Fruit fly (Drosophila melanogaster) whole organism, embryonic: ENCODE data around the gene CG14052.
A peak's percentile ranks its signal among the peaks of the same experiment; 100 is the strongest.

Experiments
- Awh ChIP-seq: fragments of 200-800 bp; sonication (Bioruptor generic); IDR thresholded peaks from 2 replicates; pipeline ENCODE4, ENCODE4 v1.3.6; 2022; ENCODE audit warnings: missing biosample characterization, missing genetic modification characterization
- Blimp-1 ChIP-seq: fragments of 200-800 bp; sonication (Bioruptor generic); optimal IDR thresholded peaks from 3 replicates; lab custom pipeline; 2018; ENCODE audit warnings: missing biosample characterization, missing genetic modification characterization, mild to moderate bottlenecking, moderate library complexity, missing genetic modification reagents
- Bteb2 ChIP-seq: fragments of 200-800 bp; sonication (Bioruptor generic); optimal IDR thresholded peaks from 2 replicates; lab custom pipeline; 2016; ENCODE audit warnings: missing biosample characterization, missing genetic modification characterization
- CG12071 ChIP-seq: fragments of 200-800 bp; sonication (Bioruptor generic); optimal IDR thresholded peaks from 3 replicates; lab custom pipeline; 2018; ENCODE audit warnings: missing biosample characterization, mild to moderate bottlenecking, missing genetic modification characterization
- CG13624 ChIP-seq: fragments of 200-800 bp; sonication (Bioruptor generic); optimal IDR thresholded peaks from 2 replicates; lab custom pipeline; 2016; ENCODE audit warnings: missing biosample characterization, missing genetic modification characterization
- CG13775 ChIP-seq: fragments of 200-800 bp; sonication (Bioruptor generic); optimal IDR thresholded peaks from 3 replicates; lab custom pipeline; 2017; ENCODE audit warnings: missing biosample characterization, mild to moderate bottlenecking, missing genetic modification characterization
- CG14050 ChIP-seq: fragments of 200-800 bp; sonication (Bioruptor generic); IDR thresholded peaks from 3 replicates; pipeline ENCODE4 v1.3.6; 2022; ENCODE audit warnings: missing biosample characterization, missing genetic modification characterization
- CG14667 ChIP-seq: fragments of 200-800 bp; sonication (Bioruptor generic); IDR thresholded peaks from 2 replicates; pipeline ENCODE4 v1.3.6; 2022; ENCODE audit warnings: missing biosample characterization, missing genetic modification characterization
- CG14860 ChIP-seq: fragments of 200-800 bp; sonication (Bioruptor generic); IDR thresholded peaks from 3 replicates; pipeline ENCODE4 v1.3.6; 2022; ENCODE audit warnings: missing biosample characterization, missing genetic modification characterization; ENCODE audit not compliant: partially characterized antibody
- CG15073 ChIP-seq: fragments of 200-800 bp; sonication (Bioruptor generic); optimal IDR thresholded peaks from 2 replicates; lab custom pipeline; 2016; ENCODE audit warnings: missing biosample characterization, missing genetic modification characterization
- CG15479 ChIP-seq: fragments of 200-800 bp; sonication (Bioruptor generic); optimal IDR thresholded peaks from 3 replicates; lab custom pipeline; 2019; ENCODE audit warnings: missing biosample characterization, mild to moderate bottlenecking, missing genetic modification characterization, moderate library complexity
- CG16863 ChIP-seq: fragments of 200-800 bp; sonication (Bioruptor generic); optimal IDR thresholded peaks from 3 replicates; lab custom pipeline; 2016; ENCODE audit warnings: missing biosample characterization, missing genetic modification characterization
- CG17328 ChIP-seq: fragments of 200-800 bp; sonication (Bioruptor generic); IDR thresholded peaks from 2 replicates; pipeline ENCODE4 v1.3.6; 2022; ENCODE audit warnings: missing biosample characterization, missing genetic modification characterization
- CG17361 ChIP-seq: fragments of 200-800 bp; sonication (Bioruptor generic); IDR thresholded peaks from 3 replicates; pipeline ENCODE4 v1.3.6; 2022; ENCODE audit warnings: missing biosample characterization, missing genetic modification characterization
- CG18619 ChIP-seq: fragments of 200-800 bp; sonication (Bioruptor generic); optimal IDR thresholded peaks from 3 replicates; lab custom pipeline; 2017; ENCODE audit warnings: missing biosample characterization, mild to moderate bottlenecking, missing genetic modification characterization
- CG30403 ChIP-seq: fragments of 200-800 bp; sonication (Bioruptor generic); optimal IDR thresholded peaks from 3 replicates; lab custom pipeline; 2016; ENCODE audit warnings: missing biosample characterization, missing genetic modification characterization
- CG33557 ChIP-seq: fragments of 200-800 bp; sonication (Bioruptor generic); optimal IDR thresholded peaks from 2 replicates; lab custom pipeline; 2019; ENCODE audit warnings: missing biosample characterization, mild to moderate bottlenecking, missing genetic modification characterization, moderate library complexity
- CG34224 ChIP-seq: fragments of 200-800 bp; sonication (Bioruptor generic); IDR thresholded peaks from 3 replicates; pipeline ENCODE4 v1.3.6; 2022; ENCODE audit warnings: missing biosample characterization, missing genetic modification characterization; ENCODE audit not compliant: partially characterized antibody
- CG4820 ChIP-seq: fragments of 200-800 bp; sonication (Bioruptor generic); optimal IDR thresholded peaks from 3 replicates; lab custom pipeline; 2016; ENCODE audit warnings: missing biosample characterization, missing genetic modification characterization
- CG6254 ChIP-seq: fragments of 200-800 bp; sonication (Bioruptor generic); optimal IDR thresholded peaks from 3 replicates; lab custom pipeline; 2017; ENCODE audit warnings: mild to moderate bottlenecking, missing biosample characterization, missing genetic modification reagents, missing genetic modification characterization
- CG6272 ChIP-seq: fragments of 200-800 bp; sonication (Bioruptor generic); IDR thresholded peaks from 2 replicates; pipeline ENCODE4 v1.3.6; 2022; ENCODE audit warnings: missing biosample characterization, missing genetic modification characterization
- CG7556 ChIP-seq: fragments of 200-800 bp; sonication (Bioruptor generic); optimal IDR thresholded peaks from 2 replicates; lab custom pipeline; 2017; ENCODE audit warnings: missing biosample characterization, mild to moderate bottlenecking, missing genetic modification characterization
- CG8765 ChIP-seq: fragments of 200-800 bp; sonication (Bioruptor generic); IDR thresholded peaks from 2 replicates; pipeline ENCODE4 v1.3.6; 2022; ENCODE audit warnings: missing biosample characterization, missing genetic modification characterization
- Dad ChIP-seq: fragments of 200-800 bp; sonication (Bioruptor generic); optimal IDR thresholded peaks from 3 replicates; lab custom pipeline; 2016; ENCODE audit warnings: missing biosample characterization, missing genetic modification characterization
- Dp ChIP-seq: fragments of 200-800 bp; sonication (Bioruptor generic); optimal IDR thresholded peaks from 2 replicates; lab custom pipeline; 2018; ENCODE audit warnings: missing biosample characterization, mild to moderate bottlenecking, missing genetic modification characterization, moderate library complexity
- Dref ChIP-seq: fragments of 200-800 bp; sonication (Bioruptor generic); IDR thresholded peaks from 2 replicates; pipeline ENCODE4 v1.3.6; 2022; ENCODE audit warnings: missing biosample characterization, missing genetic modification characterization
- Ets97D ChIP-seq: fragments of 200-800 bp; sonication (Bioruptor generic); optimal IDR thresholded peaks from 3 replicates; lab custom pipeline; 2016; ENCODE audit warnings: missing biosample characterization, missing genetic modification characterization
- Hmr ChIP-seq: fragments of 200-800 bp; sonication (Bioruptor generic); optimal IDR thresholded peaks from 3 replicates; lab custom pipeline; 2017; ENCODE audit warnings: mild to moderate bottlenecking, missing biosample characterization, missing genetic modification reagents, missing genetic modification characterization
- Hr39 ChIP-seq: fragments of >200 bp; optimal IDR thresholded peaks from 2 replicates; lab custom pipeline; 2017
- MBD-R2 ChIP-seq: fragments of 200-800 bp; sonication (Bioruptor generic); IDR thresholded peaks from 2 replicates; pipeline ENCODE4 v1.3.6; 2022; ENCODE audit warnings: missing biosample characterization, missing genetic modification characterization
- Mrtf ChIP-seq: fragments of 200-800 bp; sonication (Bioruptor generic); IDR thresholded peaks from 3 replicates; pipeline ENCODE4 v1.3.6; 2022; ENCODE audit warnings: missing biosample characterization, missing genetic modification characterization
- Oli ChIP-seq: fragments of 200-800 bp; sonication (Bioruptor generic); optimal IDR thresholded peaks from 2 replicates; lab custom pipeline; 2018; ENCODE audit warnings: missing biosample characterization, mild to moderate bottlenecking, missing genetic modification characterization, moderate library complexity
- amos ChIP-seq: fragments of 200-800 bp; sonication (Bioruptor generic); IDR thresholded peaks from 2 replicates; pipeline ENCODE4 v1.3.6; 2022; ENCODE audit warnings: missing biosample characterization, missing genetic modification characterization; ENCODE audit not compliant: partially characterized antibody
- ara ChIP-seq: fragments of 200-800 bp; sonication (Bioruptor generic); IDR thresholded peaks from 2 replicates; pipeline ENCODE4 v1.3.6; 2022; ENCODE audit warnings: missing biosample characterization, missing genetic modification characterization
- ash1 ChIP-seq: fragments of 200-800 bp; sonication (Bioruptor generic); optimal IDR thresholded peaks from 2 replicates; lab custom pipeline; 2018; ENCODE audit warnings: missing biosample characterization, mild to moderate bottlenecking, missing genetic modification characterization
- ato ChIP-seq: fragments of 200-800 bp; sonication (Bioruptor generic); IDR thresholded peaks from 2 replicates; pipeline ENCODE4 v1.3.6; 2022; ENCODE audit warnings: missing biosample characterization, missing genetic modification characterization; ENCODE audit not compliant: partially characterized antibody
- bbx ChIP-seq: fragments of 200-800 bp; sonication (Bioruptor generic); IDR thresholded peaks from 2 replicates; pipeline ENCODE4 v1.3.6; 2022; ENCODE audit warnings: missing biosample characterization, missing genetic modification characterization; ENCODE audit not compliant: partially characterized antibody
- disco-r ChIP-seq: fragments of 200-800 bp; sonication (Bioruptor generic); optimal IDR thresholded peaks from 2 replicates; lab custom pipeline; 2016; ENCODE audit warnings: missing biosample characterization, missing genetic modification characterization
- esg ChIP-seq: fragments of 200-800 bp; sonication (Bioruptor generic); conservative IDR thresholded peaks from 2 replicates; pipeline ENCODE4 v1.3.6; 2022; ENCODE audit warnings: missing biosample characterization, missing genetic modification characterization
- eyg ChIP-seq: fragments of 200-800 bp; sonication (Bioruptor generic); optimal IDR thresholded peaks from 3 replicates; lab custom pipeline; 2016; ENCODE audit warnings: missing biosample characterization, missing genetic modification characterization
- fru ChIP-seq: fragments of >200 bp; optimal IDR thresholded peaks from 2 replicates; lab custom pipeline; 2017
- jigr1 ChIP-seq: fragments of 200-800 bp; sonication (Bioruptor generic); IDR thresholded peaks from 3 replicates; pipeline ENCODE4 v1.3.6; 2022; ENCODE audit warnings: missing biosample characterization, missing genetic modification characterization
- lmd ChIP-seq: fragments of 200-800 bp; sonication (Bioruptor generic); IDR thresholded peaks from 2 replicates; pipeline ENCODE4 v1.3.6; 2022; ENCODE audit warnings: missing biosample characterization, missing genetic modification characterization
- lola ChIP-seq, 3 experiments: fragments of >200 bp in 2 of 3; fragments of 200-800 bp in 1 of 3; sonication (Bioruptor generic) in 1 of 3; optimal IDR thresholded peaks; 2 replicates each; lab custom pipeline; 2017 to 2019; ENCODE audit warnings: missing biosample characterization in 3 of 3, missing genetic modification characterization in 3 of 3, mild to moderate bottlenecking in 1 of 3, moderate library complexity in 1 of 3
- lov ChIP-seq, 2 experiments: fragments of 200-800 bp in 1 of 2; fragments of >200 bp in 1 of 2; sonication (Bioruptor generic) in 1 of 2; IDR thresholded peaks in 1 of 2; optimal IDR thresholded peaks in 1 of 2; 2 replicates in 1 of 2; 3 replicates in 1 of 2; pipeline versions ENCODE4 v1.3.6 to Lab custom; 2017 to 2022; ENCODE audit warnings: missing biosample characterization in 1 of 2, missing genetic modification characterization in 1 of 2
- mam ChIP-seq: fragments of 200-800 bp; sonication (Bioruptor generic); optimal IDR thresholded peaks from 3 replicates; lab custom pipeline; 2016; ENCODE audit warnings: missing biosample characterization, missing genetic modification characterization
- oc ChIP-seq: fragments of 200-800 bp; sonication (Bioruptor generic); optimal IDR thresholded peaks from 2 replicates; lab custom pipeline; 2018; ENCODE audit warnings: missing biosample characterization, mild to moderate bottlenecking, missing genetic modification characterization, moderate library complexity
- sens ChIP-seq: fragments of 200-800 bp; sonication (Bioruptor generic); peaks from one replicate; lab custom pipeline; 2016; ENCODE audit warnings: missing biosample characterization, missing genetic modification characterization
- sens-2 ChIP-seq: fragments of 200-800 bp; sonication (Bioruptor generic); IDR thresholded peaks from 2 replicates; pipeline ENCODE4 v1.3.6; 2022; ENCODE audit warnings: missing biosample characterization, missing genetic modification characterization
- stc ChIP-seq: fragments of 200-800 bp; sonication (Bioruptor generic); IDR thresholded peaks from 2 replicates; pipeline ENCODE4 v1.3.6; 2022; ENCODE audit warnings: missing biosample characterization, missing genetic modification characterization
- tin ChIP-seq: fragments of 200-800 bp; sonication (Bioruptor generic); optimal IDR thresholded peaks from 3 replicates; lab custom pipeline; 2016; ENCODE audit warnings: missing biosample characterization, missing genetic modification characterization
- ttk ChIP-seq: fragments of 200-800 bp; sonication (Bioruptor generic); IDR thresholded peaks from 2 replicates; pipeline ENCODE4 v2.1.2; 2022; ENCODE audit warnings: missing biosample characterization, missing genetic modification characterization

Gene CG14052

dm6 chrX:2251688-2252087 is 28.1 kb downstream of the CG14052 start, which contains the start of gene CG3191 (continued):
- 0 out of 2 replicates have a peak, but pooled peaks have one; percentile 2 for TF ChIP-seq MBD-R2 (GFP tag; lab: Robert Waterston, UW)
- TF ChIP-seq amos, result peak; percentile 29; the same call in 1 of the 2 replicates
- TF ChIP-seq esg, result no peak
- TF ChIP-seq ash1 (GFP tag; lab: Kevin White, UChicago), result no peak
- no peak for TF ChIP-seq CG18619 (GFP tag; lab: Kevin White, UChicago)
- TF ChIP-seq Bteb2 (GFP tag; lab: Kevin White, UChicago), result no peak
- no peak for TF ChIP-seq lmd (GFP tag; lab: Robert Waterston, UW)
- TF ChIP-seq stc (GFP tag; lab: Robert Waterston, UW), result no peak
- TF ChIP-seq lov (optimal IDR thresholded peaks at IDR 0.05; lab: Kevin White, UChicago), result no peak
- TF ChIP-seq lov (GFP tag; IDR thresholded peaks at IDR 0.05; lab: Robert Waterston, UW), result no peak
- TF ChIP-seq ato (GFP tag; lab: Robert Waterston, UW), result no peak
- no peak for TF ChIP-seq sens (GFP tag; lab: Kevin White, UChicago)
- no peak for TF ChIP-seq CG8765 (GFP tag; lab: Robert Waterston, UW)
- TF ChIP-seq CG14050 (GFP tag; lab: Robert Waterston, UW), result no peak
- no peak for TF ChIP-seq Dad (GFP tag; lab: Kevin White, UChicago)
- TF ChIP-seq CG6254 (GFP tag; lab: Kevin White, UChicago), result no peak
- TF ChIP-seq ara (GFP tag; lab: Robert Waterston, UW), result no peak
- no peak for TF ChIP-seq CG13775 (GFP tag; lab: Kevin White, UChicago)
- TF ChIP-seq CG6272 (GFP tag; lab: Robert Waterston, UW), result no peak
- TF ChIP-seq CG16863 (GFP tag; lab: Kevin White, UChicago), result no peak
- TF ChIP-seq Hmr (GFP tag; lab: Kevin White, UChicago), result no peak
- TF ChIP-seq Blimp-1 (GFP tag; lab: Kevin White, UChicago), result no peak
- no peak for TF ChIP-seq ttk (GFP tag; lab: Robert Waterston, UW)
- no peak for TF ChIP-seq CG14667
- no peak for TF ChIP-seq bbx (GFP tag; lab: Robert Waterston, UW)
- no peak for TF ChIP-seq Ets97D (GFP tag; lab: Kevin White, UChicago)
- no peak for TF ChIP-seq CG17328 (GFP tag; lab: Robert Waterston, UW)
- no peak for TF ChIP-seq mam
- TF ChIP-seq CG15479 (GFP tag; lab: Kevin White, UChicago), result no peak
- no peak for TF ChIP-seq CG34224 (GFP tag; lab: Robert Waterston, UW)
- TF ChIP-seq CG33557 (GFP tag; lab: Kevin White, UChicago), result no peak
- no peak for TF ChIP-seq CG13624 (GFP tag; lab: Kevin White, UChicago)
- TF ChIP-seq CG7556 (GFP tag; lab: Kevin White, UChicago), result no peak
- no peak for TF ChIP-seq oc (tag; lab: Kevin White, UChicago)
- TF ChIP-seq Awh (GFP tag; lab: Robert Waterston, UW), result no peak
- no peak for TF ChIP-seq Hr39 (lab: Kevin White, UChicago)
- 0 out of 3 replicates have a peak, but pooled peaks have one; percentile 48 for TF ChIP-seq CG14860 (GFP tag; lab: Robert Waterston, UW)
- no peak for TF ChIP-seq sens-2 (GFP tag; lab: Robert Waterston, UW)
- no peak for TF ChIP-seq eyg (GFP tag; lab: Kevin White, UChicago)
- no peak for TF ChIP-seq CG15073 (GFP tag; lab: Kevin White, UChicago)
- TF ChIP-seq disco-r (GFP tag; lab: Kevin White, UChicago), result no peak
- TF ChIP-seq lola (GFP tag; optimal IDR thresholded peaks at IDR 0.05; lab: Kevin White, UChicago), result no peak
- no peak for TF ChIP-seq Oli (tag; lab: Kevin White, UChicago)
- no peak for TF ChIP-seq jigr1 (GFP tag; lab: Robert Waterston, UW)
- TF ChIP-seq CG30403 (GFP tag; lab: Kevin White, UChicago), result no peak
- no peak for TF ChIP-seq fru (lab: Kevin White, UChicago)
- peak; percentile 40 for TF ChIP-seq Dp (GFP tag; lab: Kevin White, UChicago)
- no peak for TF ChIP-seq CG12071 (GFP tag; lab: Kevin White, UChicago)
- TF ChIP-seq CG4820 (GFP tag; lab: Kevin White, UChicago), result no peak
- TF ChIP-seq CG17361, result no peak
- no peak for TF ChIP-seq Mrtf (GFP tag; lab: Robert Waterston, UW)
- TF ChIP-seq Dref (GFP tag; lab: Robert Waterston, UW), result peak; percentile 64
- TF ChIP-seq tin, result no peak
